Worm (Caenorhabditis elegans): ENCODE results near the gene F55G11.2.
A peak's percentile ranks its signal among the peaks of the same experiment; 100 is the strongest.

The F55G11.2 gene

DNA sequence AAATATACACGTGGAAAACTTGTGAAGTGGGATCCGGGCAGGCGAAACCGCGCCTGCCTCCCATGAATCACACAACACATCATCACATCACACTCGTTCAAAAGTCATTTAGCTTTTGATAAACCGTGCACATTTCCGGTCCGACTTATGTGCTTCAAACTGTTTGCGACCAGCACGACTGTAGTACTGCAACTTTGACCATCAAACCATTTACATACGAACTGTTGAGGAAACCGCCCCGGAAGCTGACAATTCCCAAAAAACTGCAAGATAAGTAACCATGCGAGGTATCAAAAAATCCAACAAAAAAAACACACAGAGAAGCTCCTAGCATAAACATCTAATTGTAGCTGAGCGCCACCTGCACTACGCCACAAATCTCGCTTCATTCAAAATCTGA is 3.7 kb upstream of the F55G11.2 start:
- TF ChIP-seq Y75B8A.6 (GFP tag; IDR thresholded peaks at IDR 0.05) (no peak), lim-7 (GFP tag; IDR thresholded peaks at IDR 0.05) (0 out of 2 replicates have a peak, but pooled peaks have one; percentile 31), unc-62 (GFP tag; optimal IDR thresholded peaks at IDR 0.05 in 1 of 2) (peak in 1 of 2 experiments; percentile 94), unc-62 (tag; optimal IDR thresholded peaks at IDR 0.05) (no peak)

DNA sequence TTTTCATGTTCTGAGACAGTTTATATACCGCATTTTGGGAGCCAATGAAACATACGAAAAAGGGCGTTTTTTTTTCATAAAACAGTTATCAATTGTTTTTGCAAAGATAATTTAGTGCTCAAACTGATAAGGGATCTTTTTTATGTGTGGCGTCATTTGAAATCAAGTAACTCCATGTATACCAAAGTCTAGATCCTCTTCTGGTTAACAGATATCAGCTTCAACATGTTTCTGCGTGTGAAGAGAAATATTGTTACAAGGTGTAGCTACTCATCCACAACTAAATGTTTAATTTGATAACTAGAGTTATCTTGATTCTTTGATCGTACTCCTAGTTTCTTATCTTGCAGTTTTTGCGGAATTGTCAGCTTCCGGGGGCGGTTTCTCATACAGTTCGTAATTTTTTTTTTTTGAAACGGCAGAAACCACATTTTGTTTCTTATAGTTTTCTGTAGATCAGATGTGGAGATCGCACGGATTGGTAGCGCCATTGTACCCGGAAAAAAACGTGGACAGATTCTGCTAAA is 3.0 kb upstream of the F55G11.2 start:
- TF ChIP-seq hlh-11 (tag; optimal IDR thresholded peaks at IDR 0.05): peak; percentile 22
- TF ChIP-seq dmd-6 (GFP tag; IDR thresholded peaks at IDR 0.05): peak; percentile 60
- TF ChIP-seq unc-62 (GFP tag; optimal IDR thresholded peaks at IDR 0.05 in 1 of 2): peak in 1 of 2 experiments; percentile 55
- no peak for TF ChIP-seq unc-62 (tag; optimal IDR thresholded peaks at IDR 0.05)
- TF ChIP-seq cey-2 (tag; optimal IDR thresholded peaks at IDR 0.05; ENCODE audit: borderline replicate concordance, insufficient read depth): no peak
- no peak for TF ChIP-seq unc-130 (GFP tag; optimal IDR thresholded peaks at IDR 0.05)
- peak; percentile 25 for TF ChIP-seq pqm-1 (tag; optimal IDR thresholded peaks at IDR 0.05)

DNA sequence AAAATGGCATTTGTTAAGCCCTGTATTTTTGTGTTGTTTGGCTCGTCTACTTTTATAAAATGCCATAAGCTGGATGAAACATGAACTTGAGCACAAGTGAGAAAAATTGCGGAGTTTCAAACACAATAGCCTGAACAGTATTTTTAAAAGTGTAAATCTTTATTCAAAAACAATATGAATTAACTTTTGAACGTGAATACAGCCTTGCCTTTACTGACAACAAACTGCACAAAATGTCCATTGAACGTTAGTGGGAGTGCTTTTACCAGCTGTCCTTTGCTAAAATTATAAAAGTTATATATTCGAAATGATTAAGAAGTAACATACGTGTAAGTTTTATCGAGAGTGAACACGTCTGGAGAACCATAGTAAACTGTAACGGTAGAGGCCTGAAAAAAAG is 1.8 kb downstream of the F55G11.2 start:
- TF ChIP-seq lir-3 (tag; optimal IDR thresholded peaks at IDR 0.05) (no peak), nhr-48 (tag; optimal IDR thresholded peaks at IDR 0.05) (no peak), spr-3 (GFP tag; optimal IDR thresholded peaks at IDR 0.05) (no peak), unc-62 (GFP tag; optimal IDR thresholded peaks at IDR 0.05 in 1 of 2) (peak in 1 of 2 experiments; percentile 95), unc-62 (tag; optimal IDR thresholded peaks at IDR 0.05) (no peak), F49E8.2 (tag; optimal IDR thresholded peaks at IDR 0.05; ENCODE audit: borderline replicate concordance) (no peak)

DNA sequence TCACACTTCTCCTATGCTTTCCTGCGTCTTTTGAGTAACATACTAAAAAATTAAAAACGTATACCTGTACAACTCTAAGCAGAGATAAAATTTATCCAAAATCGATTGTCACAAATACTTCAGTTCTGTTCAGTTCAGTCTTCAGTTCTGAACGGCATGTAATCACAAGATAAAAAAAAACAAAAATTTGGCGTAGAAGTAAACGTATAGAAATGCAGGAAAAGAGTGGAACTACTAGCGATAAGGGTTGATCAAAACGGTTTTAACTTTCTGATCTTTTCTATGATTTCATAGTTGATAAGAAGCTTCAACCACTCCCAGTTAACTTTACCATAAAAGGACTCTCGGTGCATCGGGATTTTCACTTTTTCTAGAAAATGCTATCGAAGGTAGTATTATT is 4.0 kb downstream of the F55G11.2 start, which contains the start of gene dod-22:
Gene dod-22, plus strand, starts transcription at position 301 of the 400 bp plus-strand sequence.
- TF ChIP-seq zip-11 (GFP tag; IDR thresholded peaks at IDR 0.05) (no peak), pqm-1 (tag; optimal IDR thresholded peaks at IDR 0.05) (peak; percentile 29), duxl-1 (tag; optimal IDR thresholded peaks at IDR 0.05; ENCODE audit: poor library complexity) (no peak), ceh-62 (tag; optimal IDR thresholded peaks at IDR 0.05) (no peak)

DNA sequence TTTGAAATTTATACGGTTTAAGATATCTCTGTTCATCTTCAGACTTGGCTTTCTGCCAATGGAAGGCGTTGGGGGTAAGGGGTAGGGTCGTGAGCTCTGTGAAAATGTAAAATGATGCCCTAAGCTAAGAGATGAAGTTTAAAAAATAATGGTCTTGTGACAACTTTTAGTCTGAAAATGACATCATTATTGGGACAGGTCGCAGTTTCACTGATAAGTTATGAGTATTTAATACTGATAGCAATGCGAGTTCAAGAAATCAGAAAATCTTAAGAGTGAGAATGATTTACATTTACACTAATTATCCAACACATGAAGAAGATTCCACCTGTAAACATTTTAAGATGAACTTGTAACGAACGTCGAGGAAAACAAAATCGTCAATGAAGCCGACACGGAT is 4.4 kb downstream of the F55G11.2 start:
- TF ChIP-seq tra-1 (GFP tag; IDR thresholded peaks at IDR 0.05) (no peak), dve-1 (tag; optimal IDR thresholded peaks at IDR 0.05; ENCODE audit: insufficient read depth) (peak; percentile 21), ceh-44 (GFP tag; IDR thresholded peaks at IDR 0.05) (no peak), unc-62 (GFP tag; optimal IDR thresholded peaks at IDR 0.05 in 1 of 2) (peak in 1 of 2 experiments; percentile 20), unc-62 (tag; optimal IDR thresholded peaks at IDR 0.05) (no peak), daf-12 (tag; optimal IDR thresholded peaks at IDR 0.05) (no peak), pqm-1 (tag; optimal IDR thresholded peaks at IDR 0.05) (peak; percentile 43), ZK546.5 (tag; optimal IDR thresholded peaks at IDR 0.05) (no peak), gei-8 (GFP tag; optimal IDR thresholded peaks at IDR 0.05) (no peak), mdt-29 (GFP tag; IDR thresholded peaks at IDR 0.05) (no peak), pha-4 (GFP tag; IDR thresholded peaks at IDR 0.05) (no peak), pha-4 (tag; optimal IDR thresholded peaks at IDR 0.05) (no peak), fos-1 (tag; optimal IDR thresholded peaks at IDR 0.05) (no peak), Y48G9A.11 (GFP tag; IDR thresholded peaks at IDR 0.05) (no peak), nhr-77 (tag; optimal IDR thresholded peaks at IDR 0.05) (no peak), ztf-7 (tag; optimal IDR thresholded peaks at IDR 0.05) (no peak), ceh-20 (GFP tag; IDR thresholded peaks at IDR 0.05) (no peak), fkh-10 (GFP tag; optimal IDR thresholded peaks at IDR 0.05) (no peak), egl-43 (GFP tag; IDR thresholded peaks at IDR 0.05) (no peak), lin-38 (GFP tag; IDR thresholded peaks at IDR 0.05) (no peak), hlh-11 (tag; optimal IDR thresholded peaks at IDR 0.05) (peak; percentile 1), F44E2.7 (GFP tag; IDR thresholded peaks at IDR 0.05) (no peak), zfp-2 (tag; optimal IDR thresholded peaks at IDR 0.05) (no peak), hif-1 (tag; optimal IDR thresholded peaks at IDR 0.05) (no peak), nhr-237 (tag; optimal IDR thresholded peaks at IDR 0.05) (no peak), Y5F2A.4 (GFP tag; optimal IDR thresholded peaks at IDR 0.05) (no peak), T20F7.1 (GFP tag; optimal IDR thresholded peaks at IDR 0.05) (no peak), dmd-6 (GFP tag; IDR thresholded peaks at IDR 0.05) (peak; percentile 62), ZK337.2 (GFP tag; IDR thresholded peaks at IDR 0.05) (no peak), nhr-28 (tag; optimal IDR thresholded peaks at IDR 0.05) (peak; percentile 20), mxl-3 (GFP tag; optimal IDR thresholded peaks at IDR 0.05) (no peak)
